Fruit fly (Drosophila melanogaster) whole organism, embryonic: ENCODE results near the gene CG33489.

Source experiments
- Aef1 ChIP-seq: fragments of 200-800 bp; sonication (Bioruptor generic); IDR thresholded peaks from 3 replicates; pipeline ENCODE4 v1.3.6; 2022; ENCODE audit warnings: missing biosample characterization, missing genetic modification characterization
- Bteb2 ChIP-seq: fragments of 200-800 bp; sonication (Bioruptor generic); optimal IDR thresholded peaks from 2 replicates; lab custom pipeline; 2016; ENCODE audit warnings: missing biosample characterization, missing genetic modification characterization
- CG10267 ChIP-seq: fragments of 200-800 bp; sonication (Bioruptor generic); optimal IDR thresholded peaks from 2 replicates; lab custom pipeline; 2018; ENCODE audit warnings: missing biosample characterization, mild to moderate bottlenecking, missing genetic modification characterization, moderate library complexity
- CG10543 ChIP-seq: fragments of 200-800 bp; sonication (Bioruptor generic); optimal IDR thresholded peaks from 3 replicates; lab custom pipeline; 2017; ENCODE audit warnings: missing biosample characterization, mild to moderate bottlenecking, missing genetic modification characterization, moderate library complexity
- CG11398 ChIP-seq: fragments of 200-800 bp; sonication (Bioruptor generic); optimal IDR thresholded peaks from 2 replicates; lab custom pipeline; 2016; ENCODE audit warnings: missing biosample characterization, missing genetic modification characterization
- CG11560 ChIP-seq: fragments of 200-800 bp; sonication (Bioruptor generic); IDR thresholded peaks from 3 replicates; pipeline ENCODE4 v1.3.6; 2022; ENCODE audit warnings: missing biosample characterization, missing genetic modification characterization
- CG12391 ChIP-seq: fragments of 200-800 bp; sonication (Bioruptor generic); optimal IDR thresholded peaks from 3 replicates; lab custom pipeline; 2018; ENCODE audit warnings: missing biosample characterization, mild to moderate bottlenecking, missing genetic modification characterization, moderate library complexity
- CG12769 ChIP-seq: fragments of 200-800 bp; sonication (Bioruptor generic); optimal IDR thresholded peaks from 2 replicates; lab custom pipeline; 2019; ENCODE audit warnings: missing biosample characterization, mild to moderate bottlenecking, missing genetic modification characterization, moderate library complexity
- CG13624 ChIP-seq: fragments of 200-800 bp; sonication (Bioruptor generic); optimal IDR thresholded peaks from 2 replicates; lab custom pipeline; 2016; ENCODE audit warnings: missing biosample characterization, missing genetic modification characterization
- CG15696 ChIP-seq: fragments of 200-800 bp; sonication (Bioruptor generic); optimal IDR thresholded peaks from 2 replicates; lab custom pipeline; 2019; ENCODE audit warnings: missing biosample characterization, mild to moderate bottlenecking, missing genetic modification characterization, moderate library complexity
- CG16813 ChIP-seq: fragments of 200-800 bp; sonication (Bioruptor generic); IDR thresholded peaks from 3 replicates; pipeline ENCODE4 v1.3.6; 2022; ENCODE audit warnings: missing biosample characterization, missing genetic modification characterization; ENCODE audit not compliant: partially characterized antibody
- CG31224 ChIP-seq: fragments of 200-800 bp; sonication (Bioruptor generic); IDR thresholded peaks from 2 replicates; pipeline ENCODE4 v1.3.6; 2022; ENCODE audit warnings: missing biosample characterization, missing genetic modification characterization
- CG32767 ChIP-seq: fragments of 200-800 bp; sonication (Bioruptor generic); IDR thresholded peaks from 2 replicates; pipeline ENCODE4 v1.3.6; 2022; ENCODE audit warnings: missing biosample characterization, missing genetic modification characterization
- CG3407 ChIP-seq: fragments of 200-800 bp; sonication (Bioruptor generic); optimal IDR thresholded peaks from 2 replicates; lab custom pipeline; 2018; ENCODE audit warnings: missing biosample characterization, mild to moderate bottlenecking, missing genetic modification characterization
- CG3838 ChIP-seq: fragments of 200-800 bp; sonication (Bioruptor generic); optimal IDR thresholded peaks from 3 replicates; lab custom pipeline; 2016; ENCODE audit warnings: missing biosample characterization, missing genetic modification characterization
- CG3847 ChIP-seq: fragments of 200-800 bp; sonication (Bioruptor generic); IDR thresholded peaks from 2 replicates; pipeline ENCODE4 v1.3.6; 2022; ENCODE audit warnings: missing biosample characterization, missing genetic modification characterization
- CG42726 ChIP-seq: fragments of 200-800 bp; sonication (Bioruptor generic); IDR thresholded peaks from 2 replicates; pipeline ENCODE4 v1.3.6; 2022; ENCODE audit warnings: missing biosample characterization, missing genetic modification characterization; ENCODE audit not compliant: partially characterized antibody
- CG4854 ChIP-seq: fragments of 200-800 bp; sonication (Bioruptor generic); optimal IDR thresholded peaks from 2 replicates; lab custom pipeline; 2016; ENCODE audit warnings: missing biosample characterization, missing genetic modification characterization, inconsistent platforms
- CG6683 ChIP-seq: fragments of 200-800 bp; sonication (Bioruptor generic); optimal IDR thresholded peaks from 2 replicates; lab custom pipeline; 2017; ENCODE audit warnings: missing biosample characterization, mild to moderate bottlenecking, missing genetic modification characterization, missing genetic modification reagents
- CG6813 ChIP-seq: fragments of 200-800 bp; sonication (Bioruptor generic); optimal IDR thresholded peaks from 2 replicates; lab custom pipeline; 2017; ENCODE audit warnings: missing biosample characterization, missing genetic modification characterization, mild to moderate bottlenecking, moderate library complexity, missing genetic modification reagents
- CG7357 ChIP-seq: fragments of 200-800 bp; sonication (Bioruptor generic); IDR thresholded peaks from 3 replicates; pipeline ENCODE4 v1.3.6; 2022; ENCODE audit warnings: missing biosample characterization, missing genetic modification characterization
- CG7745 ChIP-seq: fragments of 200-800 bp; sonication (Bioruptor generic); optimal IDR thresholded peaks from 2 replicates; lab custom pipeline; 2018; ENCODE audit warnings: missing biosample characterization, mild to moderate bottlenecking, missing genetic modification characterization, moderate library complexity
- CG7786 ChIP-seq: fragments of 200-800 bp; sonication (Bioruptor generic); optimal IDR thresholded peaks from 2 replicates; lab custom pipeline; 2016; ENCODE audit warnings: missing biosample characterization, missing genetic modification characterization
- CrebB ChIP-seq: fragments of 200-800 bp; sonication (Bioruptor generic); optimal IDR thresholded peaks from 3 replicates; lab custom pipeline; 2018; ENCODE audit warnings: missing biosample characterization, mild to moderate bottlenecking, missing genetic modification characterization
- Dll ChIP-seq: fragments of 200-800 bp; sonication (Bioruptor generic); IDR thresholded peaks from 4 replicates; pipeline ENCODE4 v1.3.6; 2022; ENCODE audit warnings: missing biosample characterization, missing genetic modification characterization; ENCODE audit not compliant: partially characterized antibody
- E2f1 ChIP-seq: fragments of 200-800 bp; sonication (Bioruptor generic); IDR thresholded peaks from 2 replicates; pipeline ENCODE4 v1.3.6; 2022; ENCODE audit warnings: missing biosample characterization, missing genetic modification characterization
- Gsc ChIP-seq: fragments of 200-800 bp; sonication (Bioruptor generic); IDR thresholded peaks from 2 replicates; pipeline ENCODE4 v1.3.6; 2022; ENCODE audit warnings: missing biosample characterization, missing genetic modification characterization
- Hr78 ChIP-seq, 2 experiments: fragments of 200-800 bp in 1 of 2; fragments of >200 bp in 1 of 2; sonication (Bioruptor generic) in 1 of 2; optimal IDR thresholded peaks; 2 replicates each; lab custom pipeline; 2017 to 2019; ENCODE audit warnings: missing biosample characterization in 2 of 2, missing genetic modification characterization in 2 of 2, mild to moderate bottlenecking in 1 of 2, moderate library complexity in 1 of 2
- Lhr ChIP-seq: fragments of 200-800 bp; sonication (Bioruptor generic); optimal IDR thresholded peaks from 3 replicates; lab custom pipeline; 2017; ENCODE audit warnings: mild to moderate bottlenecking, missing biosample characterization, missing genetic modification reagents, missing genetic modification characterization
- MBD-R2 ChIP-seq: fragments of 200-800 bp; sonication (Bioruptor generic); IDR thresholded peaks from 2 replicates; pipeline ENCODE4 v1.3.6; 2022; ENCODE audit warnings: missing biosample characterization, missing genetic modification characterization
- Sry-β ChIP-seq: fragments of 200-800 bp; sonication (Bioruptor generic); optimal IDR thresholded peaks from 2 replicates; lab custom pipeline; 2018; ENCODE audit warnings: missing biosample characterization, mild to moderate bottlenecking, missing genetic modification characterization, moderate library complexity
- cad ChIP-seq: fragments of >200 bp; optimal IDR thresholded peaks from 2 replicates; lab custom pipeline; 2017; ENCODE audit warnings: missing biosample characterization, missing genetic modification characterization
- chif ChIP-seq, 2 experiments: fragments of 200-800 bp; sonication (Bioruptor generic); optimal IDR thresholded peaks; 3 replicates each; lab custom pipeline; 2016; ENCODE audit warnings: missing biosample characterization in 2 of 2, missing genetic modification characterization in 2 of 2
- crp ChIP-seq, 2 experiments: fragments of 200-800 bp; sonication (Bioruptor generic); optimal IDR thresholded peaks; 2 replicates in 1 of 2; 3 replicates in 1 of 2; lab custom pipeline; 2017; ENCODE audit warnings: missing biosample characterization in 2 of 2, missing genetic modification characterization in 2 of 2, mild to moderate bottlenecking in 1 of 2, moderate library complexity in 1 of 2
- dysf ChIP-seq: fragments of 200-800 bp; sonication (Bioruptor generic); IDR thresholded peaks from 3 replicates; pipeline ENCODE4 v1.3.6; 2022; ENCODE audit warnings: missing biosample characterization, missing genetic modification characterization
- gsb-n ChIP-seq: fragments of 200-800 bp; sonication (Bioruptor generic); optimal IDR thresholded peaks from 3 replicates; lab custom pipeline; 2018; ENCODE audit warnings: missing biosample characterization, mild to moderate bottlenecking, missing genetic modification characterization
- ham ChIP-seq: fragments of 200-800 bp; sonication (Bioruptor generic); IDR thresholded peaks from 2 replicates; pipeline ENCODE4 v1.3.6; 2022; ENCODE audit warnings: missing biosample characterization, missing genetic modification characterization
- mld ChIP-seq: fragments of 200-800 bp; sonication (Bioruptor generic); IDR thresholded peaks from 3 replicates; pipeline ENCODE4 v1.3.6; 2022; ENCODE audit warnings: missing biosample characterization, missing genetic modification characterization; ENCODE audit not compliant: partially characterized antibody
- org-1 ChIP-seq: fragments of 200-800 bp; sonication (Bioruptor generic); optimal IDR thresholded peaks from 2 replicates; lab custom pipeline; 2017; ENCODE audit warnings: missing biosample characterization, missing genetic modification characterization
- pnt ChIP-seq: fragments of 200-800 bp; sonication (Bioruptor generic); optimal IDR thresholded peaks from 3 replicates; lab custom pipeline; 2016; ENCODE audit warnings: missing biosample characterization, missing genetic modification characterization
- prd ChIP-seq, 3 experiments: fragments of >200 bp in 2 of 3; fragments of 200-800 bp in 1 of 3; sonication (Bioruptor generic) in 1 of 3; optimal IDR thresholded peaks in 2 of 3; IDR thresholded peaks in 1 of 3; 2 replicates in 2 of 3; 3 replicates in 1 of 3; pipeline versions ENCODE4 v1.3.6 to Lab custom; 2017 to 2022; ENCODE audit warnings: missing biosample characterization in 1 of 3, missing genetic modification characterization in 1 of 3
- sisA ChIP-seq: fragments of 200-800 bp; sonication (Bioruptor generic); IDR thresholded peaks from 2 replicates; pipeline ENCODE4 v1.3.6; 2022; ENCODE audit warnings: missing biosample characterization, missing genetic modification characterization
- sna ChIP-seq: fragments of 200-800 bp; sonication (Bioruptor generic); IDR thresholded peaks from 2 replicates; pipeline ENCODE4 v1.3.6; 2022; ENCODE audit warnings: missing biosample characterization, missing genetic modification characterization; ENCODE audit not compliant: partially characterized antibody
- sob ChIP-seq: fragments of 200-800 bp; sonication (Bioruptor generic); IDR thresholded peaks from 2 replicates; pipeline ENCODE4 v1.3.6; 2022; ENCODE audit warnings: missing biosample characterization, missing genetic modification characterization
- zen ChIP-seq: fragments of 200-800 bp; sonication (Bioruptor generic); optimal IDR thresholded peaks from 3 replicates; lab custom pipeline; 2018; ENCODE audit warnings: missing biosample characterization, mild to moderate bottlenecking, missing genetic modification characterization, moderate library complexity

Gene CG33489

dm6 chr3L:11586794-11587462, 10.1 kb upstream of the CG33489 start (continued):
- peak; percentile 12 for TF ChIP-seq CG12769 (tag; lab: Kevin White, UChicago)
- no peak for TF ChIP-seq org-1 (GFP tag; lab: Kevin White, UChicago)
- TF ChIP-seq Bteb2 (GFP tag; lab: Kevin White, UChicago) = no peak
- 0 out of 2 replicates have a peak, but pooled peaks have one; percentile 9 for TF ChIP-seq CG3847
- TF ChIP-seq gsb-n = no peak
- TF ChIP-seq Hr78 (GFP tag; optimal IDR thresholded peaks at IDR 0.05; lab: Kevin White, UChicago) = peak in 1 of 2 experiments; percentile 92
- peak; percentile 21; the same call in 1 of the 3 replicates for TF ChIP-seq CG16813
- peak; percentile 20 for TF ChIP-seq CG6813
- TF ChIP-seq Dll = peak; percentile 52; the same call in 3 of the 4 replicates
- no peak for TF ChIP-seq CrebB
- no peak for TF ChIP-seq CG11398 (GFP tag; lab: Kevin White, UChicago)
- no peak for TF ChIP-seq CG13624
- no peak for TF ChIP-seq crp (GFP tag; optimal IDR thresholded peaks at IDR 0.05; lab: Kevin White, UChicago)
- no peak for TF ChIP-seq sob (GFP tag; lab: Robert Waterston, UW)
- TF ChIP-seq CG6683 (GFP tag; lab: Kevin White, UChicago) = no peak
- peak; percentile 16; the same call in 1 of the 3 replicates for TF ChIP-seq Aef1
- TF ChIP-seq chif (GFP tag; optimal IDR thresholded peaks at IDR 0.05; lab: Kevin White, UChicago) = peak in 1 of 2 experiments; percentile 2
- TF ChIP-seq CG12391 (tag; lab: Kevin White, UChicago) = no peak
- 0 out of 2 replicates have a peak, but pooled peaks have one; percentile 39 for TF ChIP-seq sna
- TF ChIP-seq CG31224 (GFP tag; lab: Robert Waterston, UW) = no peak

dm6 chr3L:11583964-11584363, 7.1 kb upstream of the CG33489 start, which contains the start of gene CG32086:
TSS of gene CG32086 (minus strand) at chr3L:11584064.
- TF ChIP-seq E2f1 (GFP tag; lab: Robert Waterston, UW) (no peak), CG4854 (GFP tag; lab: Kevin White, UChicago) (no peak), CG3838 (GFP tag; lab: Kevin White, UChicago) (no peak), CG42726 (no peak), CG7745 (tag; lab: Kevin White, UChicago) (no peak), sisA (GFP tag; lab: Robert Waterston, UW) (no peak), cad (GFP tag; lab: Kevin White, UChicago) (no peak), Sry-β (no peak), CG7357 (no peak), Gsc (GFP tag; lab: Robert Waterston, UW) (no peak), ham (GFP tag; lab: Robert Waterston, UW) (no peak), MBD-R2 (GFP tag; lab: Robert Waterston, UW) (no peak), pnt (no peak), CG7786 (no peak)

dm6 chr3L:11582097-11582496, 5.3 kb upstream of the CG33489 start, which contains the start of gene CG33269:
TSS of gene CG33269 (minus strand) at chr3L:11582197.
- TF ChIP-seq CG32767 = no peak
- TF ChIP-seq dysf (GFP tag; lab: Robert Waterston, UW) = no peak
- TF ChIP-seq CG11560 = no peak
- TF ChIP-seq Lhr (GFP tag; lab: Kevin White, UChicago) = no peak
- no peak for TF ChIP-seq CG10267
- TF ChIP-seq mld (GFP tag; lab: Robert Waterston, UW) = no peak
- TF ChIP-seq prd (optimal IDR thresholded peaks at IDR 0.05; lab: Kevin White, UChicago) = no peak
- TF ChIP-seq prd (GFP tag; IDR thresholded peaks at IDR 0.05; lab: Robert Waterston, UW) = no peak
- TF ChIP-seq zen (tag; lab: Kevin White, UChicago) = no peak
- no peak for TF ChIP-seq CG15696 (tag; lab: Kevin White, UChicago)
- no peak for TF ChIP-seq CG10543
- TF ChIP-seq CG3407 (GFP tag; lab: Kevin White, UChicago) = no peak
- TF ChIP-seq Hr78 (GFP tag; optimal IDR thresholded peaks at IDR 0.05; lab: Kevin White, UChicago) = no peak
